Worm (Caenorhabditis elegans) whole organism, early embryonic: ENCODE measurements around the gene K06H7.1.

Source experiments
- B0310.2 ChIP-seq: sonication (generic microtip); optimal IDR thresholded peaks from 2 replicates; lab custom pipeline; 2016; ENCODE audit warnings: mild to moderate bottlenecking, missing genetic modification characterization, missing compliant biosample characterization
- F13C5.2 ChIP-seq: sonication (generic microtip); optimal IDR thresholded peaks from 2 replicates; lab custom pipeline; 2017; ENCODE audit warnings: mild to moderate bottlenecking, missing genetic modification characterization, inconsistent platforms, missing compliant biosample characterization
- aly-1 ChIP-seq: sonication (generic microtip); optimal IDR thresholded peaks from 2 replicates; lab custom pipeline; 2016; ENCODE audit warnings: missing genetic modification characterization, missing compliant biosample characterization
- ama-1 ChIP-seq: fragments of 150-350 bp; optimal IDR thresholded peaks from 2 replicates; lab custom pipeline; 2014
- ceh-13 ChIP-seq: fragments of 200-800 bp; sonication (Bioruptor generic); optimal IDR thresholded peaks from 2 replicates; lab custom pipeline; 2018; ENCODE audit warnings: mild to moderate bottlenecking, missing genetic modification characterization, missing compliant biosample characterization
- flt-1 ChIP-seq: fragments of 200-800 bp; sonication (Bioruptor generic); IDR thresholded peaks from 2 replicates; pipeline ENCODE4 v1.3.6; 2022; ENCODE audit warnings: missing genetic modification characterization, missing compliant biosample characterization
- hmbx-1 ChIP-seq: sonication (generic microtip); optimal IDR thresholded peaks from 2 replicates; lab custom pipeline; 2016; ENCODE audit warnings: mild to moderate bottlenecking, missing genetic modification characterization, missing compliant biosample characterization
- hnd-1 ChIP-seq: sonication (generic microtip); optimal IDR thresholded peaks from 2 replicates; lab custom pipeline; 2016; ENCODE audit warnings: missing genetic modification characterization, missing compliant biosample characterization
- pes-1 ChIP-seq: fragments of 200-800 bp; sonication (Bioruptor generic); IDR thresholded peaks from 2 replicates; pipeline ENCODE4 v1.3.6; 2022; ENCODE audit warnings: missing genetic modification reagents, missing genetic modification characterization, missing compliant biosample characterization

DNA sequence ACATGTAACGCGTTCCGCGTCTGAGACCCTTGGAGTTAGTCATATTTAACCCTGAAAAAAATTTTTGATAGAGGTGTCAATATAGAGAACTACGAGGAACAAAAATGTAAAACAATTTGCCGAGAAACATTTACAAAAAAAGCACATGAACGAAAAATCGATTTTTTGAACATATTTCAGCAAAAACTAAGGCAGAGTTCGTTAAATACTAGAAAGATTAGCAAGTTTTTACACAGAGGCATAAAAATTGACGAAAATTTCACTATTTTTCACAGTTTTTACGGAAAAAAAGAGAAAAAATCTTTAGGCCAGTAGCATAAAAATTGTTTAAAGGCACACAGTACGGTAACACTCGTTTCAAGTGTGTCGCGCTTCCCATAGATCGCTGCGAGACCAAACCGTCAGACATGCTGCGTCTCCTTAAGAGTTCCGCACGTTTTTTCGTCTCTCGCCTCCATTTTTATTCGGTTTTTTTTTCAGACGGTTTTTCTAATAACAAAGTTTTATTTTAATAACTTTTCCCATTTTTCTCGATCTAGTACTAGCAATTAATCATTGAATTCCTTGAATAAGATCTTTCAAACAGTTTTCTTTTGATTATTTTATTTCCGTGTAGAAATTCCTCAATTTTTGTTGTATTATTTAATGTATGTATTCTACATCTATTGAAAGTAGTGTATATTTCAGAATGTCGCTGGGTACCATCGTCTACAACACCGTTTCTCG is 31.2 kb downstream of the K06H7.1 start, which contains the start of the genes rpl-21 and C14B9.10:
- TF ChIP-seq flt-1, result no peak; the same call in 1 of the 2 replicates
- TF ChIP-seq ama-1 (lab: Kevin White, UChicago), result no peak
- no peak for TF ChIP-seq pes-1 (GFP tag; lab: Robert Waterston, UW)
- TF ChIP-seq hnd-1, result no peak
- TF ChIP-seq B0310.2 (tag; lab: Kevin White, UChicago), result no peak
- peak; percentile 17 for TF ChIP-seq F13C5.2 (tag; lab: Kevin White, UChicago)
- no peak for TF ChIP-seq ceh-13
- no peak for TF ChIP-seq hmbx-1 (tag; lab: Kevin White, UChicago)
- TF ChIP-seq aly-1, result no peak
